Worm (Caenorhabditis elegans): ENCODE results near the gene col-88.

Gene col-88

DNA sequence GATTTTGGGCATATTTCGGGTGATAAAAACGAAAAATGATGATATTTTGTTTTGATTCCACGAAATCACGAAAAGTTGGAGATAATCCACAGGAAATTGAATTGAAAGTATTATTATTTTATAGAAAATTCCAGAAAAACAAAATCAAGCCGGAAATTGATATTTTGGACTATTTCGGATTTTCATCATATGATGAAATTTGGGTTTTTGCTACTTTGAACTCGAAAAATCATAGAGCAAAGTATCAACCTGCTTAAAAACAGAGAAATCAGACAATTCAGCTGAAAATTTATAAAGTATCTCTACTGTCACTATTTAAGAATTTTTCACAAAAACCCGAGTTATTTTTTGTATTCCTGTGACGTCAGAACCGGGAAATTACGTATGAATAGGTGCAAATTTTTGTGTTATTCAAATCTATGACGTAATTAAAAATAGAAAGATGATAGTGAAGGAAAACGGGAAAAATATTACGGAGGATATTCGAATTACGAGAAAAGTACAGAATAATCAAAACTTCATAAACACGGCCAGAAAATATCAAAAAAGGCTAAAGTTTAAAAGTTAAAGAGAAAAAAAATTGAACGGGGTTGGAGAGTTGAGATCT is 13.4 kb upstream of the col-88 start:
- TF ChIP-seq nhr-25 (tag; optimal IDR thresholded peaks at IDR 0.05): no peak
- TF ChIP-seq mml-1 (tag; optimal IDR thresholded peaks at IDR 0.05): no peak

DNA sequence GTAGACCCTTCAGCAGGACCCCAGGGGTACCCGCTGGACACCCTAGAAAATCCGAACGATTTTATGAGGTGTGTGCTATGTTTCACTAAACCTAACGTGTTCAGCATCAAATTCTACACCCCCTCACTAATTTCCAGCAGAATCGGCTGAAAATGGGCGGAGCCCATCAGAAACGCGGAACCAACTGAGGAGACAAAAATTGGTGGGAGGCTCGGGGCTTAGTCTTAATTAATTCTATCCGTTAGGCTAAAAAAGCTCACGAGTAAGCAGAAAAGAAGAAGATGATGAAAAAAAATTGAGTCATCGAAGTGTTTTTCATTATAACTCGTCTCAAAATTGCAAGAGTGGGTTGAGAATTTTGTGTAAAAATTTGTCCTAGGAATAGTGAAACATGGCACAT is 12.0 kb upstream of the col-88 start:
- TF ChIP-seq nhr-28 (tag; optimal IDR thresholded peaks at IDR 0.05) (no peak), lin-39 (tag; optimal IDR thresholded peaks at IDR 0.05) (no peak), ZK546.5 (tag; optimal IDR thresholded peaks at IDR 0.05) (no peak), fkh-10 (GFP tag; optimal IDR thresholded peaks at IDR 0.05) (no peak), ceh-82 (tag; optimal IDR thresholded peaks at IDR 0.05) (no peak), pqm-1 (tag; optimal IDR thresholded peaks at IDR 0.05) (no peak), nhr-12 (tag; optimal IDR thresholded peaks at IDR 0.05) (no peak), mdl-1 (tag; optimal IDR thresholded peaks at IDR 0.05) (no peak), elt-2 (tag; optimal IDR thresholded peaks at IDR 0.05) (no peak), ceh-28 (tag; optimal IDR thresholded peaks at IDR 0.05) (no peak), unc-62 (GFP tag; optimal IDR thresholded peaks at IDR 0.05) (no peak), ceh-16 (tag; optimal IDR thresholded peaks at IDR 0.05) (no peak), lin-15B (tag; optimal IDR thresholded peaks at IDR 0.05) (no peak), hmg-11 (tag; optimal IDR thresholded peaks at IDR 0.05) (no peak), tbx-2 (tag; optimal IDR thresholded peaks at IDR 0.05) (no peak), ztf-11 (tag; optimal IDR thresholded peaks at IDR 0.05) (no peak), unc-39 (tag; optimal IDR thresholded peaks at IDR 0.05) (no peak)

DNA sequence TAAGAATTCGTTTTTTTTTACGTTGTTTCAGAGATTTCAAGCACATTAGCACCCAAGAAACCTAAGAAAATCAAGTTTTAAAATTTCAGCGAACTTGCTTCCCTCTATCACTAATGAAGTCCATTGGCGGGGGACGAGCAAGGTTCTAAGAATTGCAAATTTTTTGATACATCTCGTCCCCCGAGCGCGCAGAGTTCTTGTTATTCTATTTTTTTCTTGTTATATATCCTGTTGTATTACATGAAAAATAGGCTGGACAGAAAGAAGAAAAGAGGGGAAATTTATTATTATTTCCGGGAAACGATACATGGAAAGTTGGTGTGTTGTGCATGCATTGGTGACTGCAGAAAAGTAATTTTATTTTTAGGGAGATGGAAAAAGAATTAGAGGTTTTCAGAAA is 11.2 kb upstream of the col-88 start:
- TF ChIP-seq zag-1 (tag; optimal IDR thresholded peaks at IDR 0.05): no peak
- TF ChIP-seq ceh-28 (tag; optimal IDR thresholded peaks at IDR 0.05): no peak
- no peak for TF ChIP-seq nhr-23 (tag; optimal IDR thresholded peaks at IDR 0.05)
- TF ChIP-seq fkh-2 (tag; optimal IDR thresholded peaks at IDR 0.05): no peak
- TF ChIP-seq nfya-1 (tag; optimal IDR thresholded peaks at IDR 0.05; ENCODE audit: insufficient read depth): no peak

DNA sequence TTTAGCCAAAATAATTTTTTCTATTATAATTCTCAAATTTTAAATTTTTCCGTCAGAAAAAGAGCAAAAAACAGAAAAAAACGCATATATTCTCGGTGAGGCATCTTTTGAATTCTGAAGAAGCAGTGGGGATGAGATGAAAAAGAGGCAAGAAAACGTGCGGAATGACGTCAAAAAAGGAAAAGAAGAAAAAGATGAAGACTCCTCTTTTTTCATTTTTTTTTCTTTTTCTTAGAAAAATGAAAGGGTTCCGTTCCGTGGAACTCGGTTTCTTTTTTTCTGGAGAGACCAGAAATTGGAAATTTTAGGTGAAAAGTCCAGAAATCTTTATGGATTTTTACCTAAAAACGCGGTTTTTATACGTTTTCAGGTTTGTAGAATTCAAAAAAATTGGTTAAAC is 10.5 kb upstream of the col-88 start:
- peak; percentile 35 for TF ChIP-seq nfya-1 (tag; optimal IDR thresholded peaks at IDR 0.05; ENCODE audit: insufficient read depth)
- peak; percentile 94 for TF ChIP-seq fkh-10 (GFP tag; optimal IDR thresholded peaks at IDR 0.05)
- no peak for TF ChIP-seq sea-2 (GFP tag; optimal IDR thresholded peaks at IDR 0.05)
- no peak for TF ChIP-seq aly-2 (tag; optimal IDR thresholded peaks at IDR 0.05)
- TF ChIP-seq ceh-82 (tag; optimal IDR thresholded peaks at IDR 0.05): no peak

DNA sequence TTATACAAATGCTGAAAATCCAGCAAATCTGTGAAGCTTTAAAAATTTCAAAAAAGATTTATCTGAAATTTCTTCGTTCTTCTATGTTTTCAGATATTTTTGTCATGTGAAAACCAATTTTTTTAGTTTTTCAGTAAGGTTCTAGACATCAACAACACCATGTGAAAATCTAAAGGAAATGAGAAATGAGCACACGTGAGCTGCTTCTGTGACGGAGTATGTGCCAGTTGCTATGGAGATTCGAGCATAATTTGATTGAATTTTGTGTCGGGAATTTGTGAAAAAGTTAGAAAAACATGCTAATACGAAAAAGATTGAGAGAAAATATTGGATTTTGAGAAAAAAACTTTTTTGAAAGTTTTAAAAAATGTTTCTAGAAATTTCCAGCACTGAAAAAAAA is 9.3 kb upstream of the col-88 start:
- TF ChIP-seq egl-5 (tag; optimal IDR thresholded peaks at IDR 0.05): no peak
- no peak for TF ChIP-seq nhr-23 (tag; optimal IDR thresholded peaks at IDR 0.05)
- no peak for TF ChIP-seq lin-39 (tag; optimal IDR thresholded peaks at IDR 0.05)
- TF ChIP-seq pqm-1 (tag; optimal IDR thresholded peaks at IDR 0.05): no peak
- TF ChIP-seq sea-2 (GFP tag; optimal IDR thresholded peaks at IDR 0.05): no peak
- no peak for TF ChIP-seq tbx-2 (tag; optimal IDR thresholded peaks at IDR 0.05)
- no peak for TF ChIP-seq zag-1 (tag; optimal IDR thresholded peaks at IDR 0.05)
- no peak for TF ChIP-seq fos-1 (tag; optimal IDR thresholded peaks at IDR 0.05)
- TF ChIP-seq nhr-76 (tag; optimal IDR thresholded peaks at IDR 0.05): no peak
- TF ChIP-seq nhr-25 (tag; optimal IDR thresholded peaks at IDR 0.05): no peak
- TF ChIP-seq nfya-1 (tag; optimal IDR thresholded peaks at IDR 0.05; ENCODE audit: insufficient read depth): no peak
- no peak for TF ChIP-seq jun-1 (tag; optimal IDR thresholded peaks at IDR 0.05)
- TF ChIP-seq nhr-11 (tag; optimal IDR thresholded peaks at IDR 0.05): no peak
- TF ChIP-seq mml-1 (tag; optimal IDR thresholded peaks at IDR 0.05): no peak
- no peak for TF ChIP-seq ZK546.5 (tag; optimal IDR thresholded peaks at IDR 0.05)

DNA sequence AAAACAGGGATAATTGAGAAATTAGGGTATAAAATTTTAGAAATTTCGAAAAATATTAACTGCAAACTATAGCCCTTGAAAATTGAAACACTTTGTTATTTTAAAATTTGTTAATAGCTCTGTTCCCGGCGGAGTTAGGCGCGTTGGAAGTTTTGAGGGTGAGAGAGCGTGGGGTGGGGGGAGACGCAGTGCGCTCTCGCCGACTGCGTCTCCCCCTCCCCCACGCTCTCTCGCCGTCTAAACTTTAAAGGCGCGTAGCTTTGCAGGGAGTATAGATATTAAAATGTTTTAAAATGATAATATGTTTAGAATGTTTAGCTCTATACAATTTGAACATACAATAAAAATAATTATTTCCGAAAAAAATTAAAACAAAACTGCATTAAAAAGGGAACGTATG is 7.6 kb upstream of the col-88 start:
- TF ChIP-seq lin-39 (tag; optimal IDR thresholded peaks at IDR 0.05): no peak
- no peak for TF ChIP-seq lsy-12 (tag; optimal IDR thresholded peaks at IDR 0.05)
